Worm (Caenorhabditis elegans): ENCODE data around the gene T22B2.2.

- TF ChIP-seq ztf-29 (GFP tag; IDR thresholded peaks at IDR 0.05): no peak
- TF ChIP-seq klf-2 (GFP tag; conservative IDR thresholded peaks at IDR 0.05): no peak
- TF ChIP-seq ztf-23 (GFP tag; IDR thresholded peaks at IDR 0.05): no peak
- TF ChIP-seq tab-1 (GFP tag; IDR thresholded peaks at IDR 0.05): no peak
- TF ChIP-seq cog-1 (tag; optimal IDR thresholded peaks at IDR 0.05): no peak
- no peak for TF ChIP-seq flt-1 (GFP tag; IDR thresholded peaks at IDR 0.05)
- TF ChIP-seq med-1 (GFP tag; optimal IDR thresholded peaks at IDR 0.05; ENCODE audit: insufficient read depth): no peak
Observed at ce11 chrX:3959221-3959620, 39.0 kb downstream of the T22B2.2 start.
